Worm (Caenorhabditis elegans): ENCODE results near the gene actl-1.

Gene actl-1

DNA sequence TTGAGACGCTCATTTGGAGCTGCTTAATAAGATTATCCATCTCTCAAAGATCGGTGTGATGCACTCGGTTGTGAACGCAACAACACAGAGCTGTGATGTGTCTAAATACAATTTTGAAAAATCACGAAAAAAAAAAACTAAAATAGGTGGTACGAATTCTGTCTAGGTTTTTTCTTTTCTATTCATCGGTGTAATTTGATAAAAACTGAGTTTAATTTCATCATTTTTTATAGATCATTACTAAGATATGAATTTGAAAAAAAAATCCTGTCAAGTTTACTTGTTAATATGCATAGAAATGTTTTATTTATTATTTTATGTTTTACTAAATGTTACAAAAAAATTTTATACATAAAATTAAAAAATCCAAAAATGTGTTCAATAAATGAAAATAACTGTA is 30.4 kb upstream of the actl-1 start, which contains the start of gene ceh-60:
TSS of gene ceh-60 (minus strand) at position 101 of the 400 bp plus-strand sequence.
- TF ChIP-seq gmeb-2 (tag; optimal IDR thresholded peaks at IDR 0.05) (no peak), elt-2 (tag; optimal IDR thresholded peaks at IDR 0.05) (no peak), pros-1 (tag; optimal IDR thresholded peaks at IDR 0.05) (no peak), ref-2 (tag; optimal IDR thresholded peaks at IDR 0.05) (no peak), ztf-16 (tag; optimal IDR thresholded peaks at IDR 0.05) (no peak), ceh-6 (GFP tag; optimal IDR thresholded peaks at IDR 0.05) (no peak), npax-4 (tag; optimal IDR thresholded peaks at IDR 0.05) (no peak), C38D4.7 (GFP tag; optimal IDR thresholded peaks at IDR 0.05) (no peak), ceh-18 (tag; optimal IDR thresholded peaks at IDR 0.05) (no peak), fax-1 (tag; optimal IDR thresholded peaks at IDR 0.05) (no peak), hlh-15 (tag; optimal IDR thresholded peaks at IDR 0.05) (no peak), fkh-10 (GFP tag; optimal IDR thresholded peaks at IDR 0.05) (no peak), sox-2 (GFP tag; IDR thresholded peaks at IDR 0.05) (no peak), ceh-9 (tag; optimal IDR thresholded peaks at IDR 0.05) (no peak), mec-3 (tag; optimal IDR thresholded peaks at IDR 0.05; ENCODE audit: borderline replicate concordance) (no peak), sox-4 (tag; optimal IDR thresholded peaks at IDR 0.05) (no peak)

DNA sequence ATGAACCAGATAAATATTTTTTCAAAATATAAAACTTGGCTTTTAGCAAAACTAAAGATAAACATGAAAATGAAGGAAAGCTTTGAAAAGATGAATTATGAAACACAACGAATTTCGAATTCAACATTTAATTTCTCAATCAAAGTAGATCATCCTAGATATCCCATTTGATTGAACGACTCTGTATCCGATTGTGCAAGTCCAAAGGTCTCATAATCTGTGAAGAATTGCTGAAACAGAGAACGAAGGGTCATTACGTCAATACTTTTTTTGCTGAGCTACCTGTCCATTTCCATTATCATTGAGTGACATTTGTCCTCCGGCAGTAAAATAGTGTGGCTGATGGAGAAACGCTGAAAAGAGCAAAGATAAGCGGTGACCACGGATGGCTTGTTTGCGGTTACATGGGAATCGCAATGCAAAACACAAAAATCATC is 23.0 kb upstream of the actl-1 start:
- peak; percentile 73 for TF ChIP-seq elt-2 (tag; optimal IDR thresholded peaks at IDR 0.05)
- no peak for TF ChIP-seq pax-1 (tag; optimal IDR thresholded peaks at IDR 0.05)
- no peak for TF ChIP-seq tbx-7 (tag; optimal IDR thresholded peaks at IDR 0.05)
- no peak for TF ChIP-seq ceh-45 (GFP tag; IDR thresholded peaks at IDR 0.05)

DNA sequence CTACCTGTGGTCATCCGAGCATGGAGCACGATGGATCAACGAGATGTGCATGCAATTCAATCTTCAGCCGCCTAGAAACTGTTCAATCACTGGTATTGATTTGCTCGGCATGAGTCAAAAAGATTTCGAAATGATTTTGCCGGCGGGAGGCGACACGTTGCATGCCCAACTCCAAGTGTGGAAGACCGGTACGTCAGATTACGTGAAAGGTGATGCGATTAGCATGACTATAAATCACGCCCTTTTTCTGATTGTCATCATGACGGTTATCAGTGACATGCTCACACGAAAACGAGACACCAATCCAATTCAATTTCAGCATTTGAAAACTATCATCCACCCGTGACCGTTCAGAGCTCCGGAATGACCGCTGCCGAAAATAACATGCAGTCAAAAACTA is 21.0 kb upstream of the actl-1 start:
- no peak for TF ChIP-seq ceh-6 (GFP tag; optimal IDR thresholded peaks at IDR 0.05)
- no peak for TF ChIP-seq pha-4 (tag; optimal IDR thresholded peaks at IDR 0.05)
- TF ChIP-seq ztf-16 (tag; optimal IDR thresholded peaks at IDR 0.05): no peak
- TF ChIP-seq ceh-24 (tag; optimal IDR thresholded peaks at IDR 0.05): no peak
- TF ChIP-seq tbx-2 (tag; optimal IDR thresholded peaks at IDR 0.05): no peak
- no peak for TF ChIP-seq nhr-11 (tag; optimal IDR thresholded peaks at IDR 0.05)
- TF ChIP-seq npax-4 (tag; optimal IDR thresholded peaks at IDR 0.05): no peak
- no peak for TF ChIP-seq sox-2 (GFP tag; IDR thresholded peaks at IDR 0.05)
- TF ChIP-seq lim-6 (tag; optimal IDR thresholded peaks at IDR 0.05): no peak
- TF ChIP-seq zip-5 (tag; optimal IDR thresholded peaks at IDR 0.05): no peak
- no peak for TF ChIP-seq nhr-232 (tag; optimal IDR thresholded peaks at IDR 0.05)
- no peak for TF ChIP-seq Y22D7AL.16 (tag; optimal IDR thresholded peaks at IDR 0.05)
- no peak for TF ChIP-seq gmeb-2 (tag; optimal IDR thresholded peaks at IDR 0.05)
- TF ChIP-seq madf-2 (tag; optimal IDR thresholded peaks at IDR 0.05): no peak
- no peak for TF ChIP-seq pros-1 (tag; optimal IDR thresholded peaks at IDR 0.05)
- no peak for TF ChIP-seq pax-1 (tag; optimal IDR thresholded peaks at IDR 0.05)
- no peak for TF ChIP-seq unc-42 (tag; optimal IDR thresholded peaks at IDR 0.05)
- no peak for TF ChIP-seq ceh-30 (tag; optimal IDR thresholded peaks at IDR 0.05)
- no peak for TF ChIP-seq C08G9.2 (tag; optimal IDR thresholded peaks at IDR 0.05)

DNA sequence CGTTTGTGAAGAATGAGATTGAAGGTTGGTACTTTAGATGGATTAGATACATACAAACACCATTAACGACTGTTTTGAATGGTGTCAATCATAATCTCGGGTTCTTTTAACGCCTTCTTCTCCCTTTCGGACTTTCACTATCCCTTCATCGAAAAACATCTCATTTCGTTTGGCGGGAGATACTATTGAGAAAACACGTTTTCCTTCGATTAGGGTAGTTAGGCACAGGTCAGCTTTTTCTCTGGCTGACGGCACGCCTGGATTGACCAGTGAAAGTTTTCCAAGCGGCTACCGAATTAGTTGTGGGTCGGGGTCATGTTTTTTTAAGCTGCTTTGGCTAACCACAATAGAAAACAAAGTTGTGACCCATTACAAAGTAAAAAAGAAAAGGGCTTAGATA is 20.3 kb upstream of the actl-1 start:
- TF ChIP-seq K09A11.1 (tag; optimal IDR thresholded peaks at IDR 0.05; ENCODE audit: insufficient read depth) (no peak), ceh-30 (tag; optimal IDR thresholded peaks at IDR 0.05) (no peak), ceh-24 (tag; optimal IDR thresholded peaks at IDR 0.05) (no peak), ceh-22 (tag; optimal IDR thresholded peaks at IDR 0.05) (no peak), sox-2 (GFP tag; IDR thresholded peaks at IDR 0.05) (no peak), ets-4 (tag; optimal IDR thresholded peaks at IDR 0.05) (no peak)

DNA sequence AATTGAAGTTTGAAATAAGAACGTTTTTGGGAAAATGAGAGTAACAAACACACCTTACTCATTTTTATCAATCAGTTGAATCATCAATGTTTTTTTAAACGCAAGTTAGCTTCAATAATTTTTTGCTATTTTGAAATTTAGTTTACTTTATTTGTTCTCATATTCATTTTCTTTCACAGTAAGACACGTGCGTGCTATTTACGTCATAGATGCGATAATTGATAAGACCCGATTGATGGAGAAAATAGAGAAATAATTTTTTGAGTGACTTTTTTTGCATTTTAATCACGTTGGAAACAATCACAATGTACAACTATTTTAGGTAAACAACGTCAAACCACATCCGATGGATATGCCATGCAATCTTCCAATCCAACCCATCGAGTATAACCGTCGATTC is 19.8 kb upstream of the actl-1 start:
- TF ChIP-seq ceh-31 (tag; optimal IDR thresholded peaks at IDR 0.05) (no peak), ztf-16 (tag; optimal IDR thresholded peaks at IDR 0.05) (no peak), madf-2 (tag; optimal IDR thresholded peaks at IDR 0.05) (no peak), pat-9 (tag; optimal IDR thresholded peaks at IDR 0.05) (no peak), ceh-34 (tag; optimal IDR thresholded peaks at IDR 0.05) (no peak), ceh-6 (GFP tag; optimal IDR thresholded peaks at IDR 0.05) (no peak), ref-2 (tag; optimal IDR thresholded peaks at IDR 0.05) (no peak), lim-6 (tag; optimal IDR thresholded peaks at IDR 0.05) (no peak), hlh-8 (tag; optimal IDR thresholded peaks at IDR 0.05) (no peak), unc-3 (GFP tag; conservative IDR thresholded peaks at IDR 0.05) (no peak), unc-3 (tag; optimal IDR thresholded peaks at IDR 0.05) (no peak)

Data from whole organism, late embryonic.